Fruit fly (Drosophila melanogaster) whole organism, embryonic: ENCODE results near the gene CG33172.
A peak's percentile ranks its signal among the peaks of the same experiment; 100 is the strongest.

Experiments used
- B-H2 ChIP-seq: fragments of 200-800 bp; sonication (Bioruptor generic); optimal IDR thresholded peaks from 2 replicates; lab custom pipeline; 2018; ENCODE audit warnings: missing biosample characterization, mild to moderate bottlenecking, missing genetic modification characterization
- BtbVII ChIP-seq: fragments of 200-800 bp; sonication (Bioruptor generic); optimal IDR thresholded peaks from 3 replicates; lab custom pipeline; 2017; ENCODE audit warnings: missing biosample characterization, mild to moderate bottlenecking, missing genetic modification characterization
- CG10654 ChIP-seq: fragments of 200-800 bp; sonication (Bioruptor generic); optimal IDR thresholded peaks from 2 replicates; lab custom pipeline; 2016; ENCODE audit warnings: missing biosample characterization, missing genetic modification characterization
- CG1233 ChIP-seq: fragments of 200-800 bp; sonication (Bioruptor generic); optimal IDR thresholded peaks from 4 replicates; lab custom pipeline; 2018; ENCODE audit warnings: missing biosample characterization, mild to moderate bottlenecking, missing genetic modification characterization
- CG15011 ChIP-seq: fragments of 200-800 bp; sonication (Bioruptor generic); optimal IDR thresholded peaks from 3 replicates; lab custom pipeline; 2018; ENCODE audit warnings: missing biosample characterization, mild to moderate bottlenecking, missing genetic modification characterization
- CG1603 ChIP-seq: fragments of 200-800 bp; sonication (Bioruptor generic); optimal IDR thresholded peaks from 2 replicates; lab custom pipeline; 2019; ENCODE audit warnings: missing biosample characterization, mild to moderate bottlenecking, missing genetic modification characterization, moderate library complexity
- CG16779 ChIP-seq: fragments of 200-800 bp; sonication (Bioruptor generic); IDR thresholded peaks from 2 replicates; pipeline ENCODE4 v1.3.6; 2022; ENCODE audit warnings: missing biosample characterization, missing genetic modification characterization
- CG17829 ChIP-seq: fragments of 200-800 bp; optimal IDR thresholded peaks from 2 replicates; lab custom pipeline; 2019; ENCODE audit warnings: missing biosample characterization, mild to moderate bottlenecking, missing genetic modification characterization, moderate library complexity
- CG1792 ChIP-seq: fragments of 200-800 bp; sonication (Bioruptor generic); optimal IDR thresholded peaks from 2 replicates; lab custom pipeline; 2016; ENCODE audit warnings: missing biosample characterization, missing genetic modification characterization
- CG2712 ChIP-seq: fragments of 200-800 bp; optimal IDR thresholded peaks from 3 replicates; lab custom pipeline; 2019; ENCODE audit warnings: missing biosample characterization, mild to moderate bottlenecking, missing genetic modification characterization, moderate library complexity
- CG3995 ChIP-seq: fragments of 200-800 bp; sonication (Bioruptor generic); optimal IDR thresholded peaks from 3 replicates; lab custom pipeline; 2016; ENCODE audit warnings: missing biosample characterization, missing genetic modification characterization
- CG6254 ChIP-seq: fragments of 200-800 bp; sonication (Bioruptor generic); optimal IDR thresholded peaks from 3 replicates; lab custom pipeline; 2017; ENCODE audit warnings: mild to moderate bottlenecking, missing biosample characterization, missing genetic modification reagents, missing genetic modification characterization
- CG6854 ChIP-seq: fragments of 200-800 bp; sonication (Bioruptor generic); optimal IDR thresholded peaks from 3 replicates; lab custom pipeline; 2017; ENCODE audit warnings: missing biosample characterization, mild to moderate bottlenecking, missing genetic modification characterization
- CG7987 ChIP-seq: fragments of 200-800 bp; sonication (Bioruptor generic); optimal IDR thresholded peaks from 2 replicates; lab custom pipeline; 2018; ENCODE audit warnings: missing biosample characterization, mild to moderate bottlenecking, missing genetic modification characterization, moderate library complexity
- CG8944 ChIP-seq: fragments of 200-800 bp; sonication (Bioruptor generic); optimal IDR thresholded peaks from 3 replicates; lab custom pipeline; 2016; ENCODE audit warnings: missing biosample characterization, missing genetic modification characterization
- CG9437 ChIP-seq: fragments of 200-800 bp; sonication (Bioruptor generic); optimal IDR thresholded peaks from 2 replicates; lab custom pipeline; 2018; ENCODE audit warnings: missing biosample characterization, mild to moderate bottlenecking, missing genetic modification characterization
- CG9817 ChIP-seq: fragments of 200-800 bp; sonication (Bioruptor generic); optimal IDR thresholded peaks from 2 replicates; lab custom pipeline; 2018; ENCODE audit warnings: missing biosample characterization, mild to moderate bottlenecking, missing genetic modification characterization, moderate library complexity
- CoRest ChIP-seq: fragments of 200-800 bp; sonication (Bioruptor generic); optimal IDR thresholded peaks from 3 replicates; lab custom pipeline; 2018; ENCODE audit warnings: missing biosample characterization, mild to moderate bottlenecking, missing genetic modification characterization, moderate library complexity
- Dref ChIP-seq: fragments of 200-800 bp; sonication (Bioruptor generic); IDR thresholded peaks from 2 replicates; pipeline ENCODE4 v1.3.6; 2022; ENCODE audit warnings: missing biosample characterization, missing genetic modification characterization
- E2f2 ChIP-seq: fragments of 200-800 bp; sonication (Bioruptor generic); IDR thresholded peaks from 2 replicates; pipeline ENCODE4 v1.3.6; 2022; ENCODE audit warnings: missing biosample characterization, missing genetic modification characterization
- HLHmδ ChIP-seq: fragments of 200-800 bp; sonication (Bioruptor generic); optimal IDR thresholded peaks from 2 replicates; lab custom pipeline; 2018; ENCODE audit warnings: missing biosample characterization, mild to moderate bottlenecking, missing genetic modification characterization, moderate library complexity
- Lhr ChIP-seq: fragments of 200-800 bp; sonication (Bioruptor generic); optimal IDR thresholded peaks from 3 replicates; lab custom pipeline; 2017; ENCODE audit warnings: mild to moderate bottlenecking, missing biosample characterization, missing genetic modification reagents, missing genetic modification characterization
- MESR4 ChIP-seq: fragments of 200-800 bp; sonication (Bioruptor generic); optimal IDR thresholded peaks from 2 replicates; lab custom pipeline; 2018; ENCODE audit warnings: missing biosample characterization, mild to moderate bottlenecking, missing genetic modification characterization, moderate library complexity
- Opbp ChIP-seq: fragments of 200-800 bp; sonication (Bioruptor generic); IDR thresholded peaks from 3 replicates; pipeline ENCODE4 v1.3.6; 2022; ENCODE audit warnings: missing biosample characterization, missing genetic modification characterization; ENCODE audit not compliant: partially characterized antibody
- Side ChIP-seq: fragments of 200-800 bp; sonication (Bioruptor generic); optimal IDR thresholded peaks from 2 replicates; lab custom pipeline; 2016; ENCODE audit warnings: missing biosample characterization, missing genetic modification characterization
- Sox100B ChIP-seq: fragments of 200-800 bp; sonication (Bioruptor generic); optimal IDR thresholded peaks from 3 replicates; lab custom pipeline; 2018; ENCODE audit warnings: missing biosample characterization, mild to moderate bottlenecking, missing genetic modification characterization
- Stat92E ChIP-seq, 3 experiments: fragments of >200 bp in 2 of 3; fragments of 200-800 bp in 1 of 3; sonication (Bioruptor generic) in 1 of 3; optimal IDR thresholded peaks; 2 replicates each; lab custom pipeline; 2017 to 2019; ENCODE audit warnings: missing biosample characterization in 3 of 3, missing genetic modification characterization in 3 of 3, mild to moderate bottlenecking in 1 of 3, moderate library complexity in 1 of 3
- Xbp1 ChIP-seq: fragments of 200-800 bp; sonication (Bioruptor generic); optimal IDR thresholded peaks from 3 replicates; lab custom pipeline; 2016; ENCODE audit warnings: missing biosample characterization, mild to moderate bottlenecking, missing genetic modification characterization
- YL-1 ChIP-seq: fragments of 200-800 bp; sonication (Bioruptor generic); optimal IDR thresholded peaks from 3 replicates; lab custom pipeline; 2017; ENCODE audit warnings: missing biosample characterization, mild to moderate bottlenecking, missing genetic modification characterization
- bigmax ChIP-seq: fragments of 200-800 bp; sonication (Bioruptor generic); optimal IDR thresholded peaks from 2 replicates; lab custom pipeline; 2018; ENCODE audit warnings: missing biosample characterization, mild to moderate bottlenecking, missing genetic modification characterization
- br ChIP-seq: fragments of >200 bp; optimal IDR thresholded peaks from 2 replicates; lab custom pipeline; 2017
- gfzf ChIP-seq: fragments of 200-800 bp; sonication (Bioruptor generic); optimal IDR thresholded peaks from 2 replicates; lab custom pipeline; 2016; ENCODE audit warnings: missing biosample characterization, mild to moderate bottlenecking, missing genetic modification characterization, moderate library complexity
- gt ChIP-seq: fragments of 200-800 bp; sonication (Bioruptor generic); IDR thresholded peaks from 2 replicates; pipeline ENCODE4 v1.3.6; 2022; ENCODE audit warnings: missing biosample characterization, missing genetic modification characterization
- hkb ChIP-seq, 2 experiments: fragments of 200-800 bp in 1 of 2; fragments of >200 bp in 1 of 2; sonication (Bioruptor generic) in 1 of 2; IDR thresholded peaks in 1 of 2; optimal IDR thresholded peaks in 1 of 2; 2 replicates each; pipeline versions ENCODE4 v1.3.6 to Lab custom; 2017 to 2022; ENCODE audit warnings: missing biosample characterization in 1 of 2, missing genetic modification characterization in 1 of 2
- kah ChIP-seq: fragments of 200-800 bp; sonication (Bioruptor generic); optimal IDR thresholded peaks from 2 replicates; lab custom pipeline; 2018; ENCODE audit warnings: missing biosample characterization, mild to moderate bottlenecking, missing genetic modification characterization
- ken ChIP-seq: fragments of 200-800 bp; sonication (Bioruptor generic); IDR thresholded peaks from 3 replicates; pipeline ENCODE4 v1.3.6; 2022; ENCODE audit warnings: missing biosample characterization, missing genetic modification characterization
- knrl ChIP-seq: fragments of 200-800 bp; sonication (Bioruptor generic); IDR thresholded peaks from 3 replicates; pipeline ENCODE4 v1.3.6; 2022; ENCODE audit warnings: missing biosample characterization, missing genetic modification characterization; ENCODE audit not compliant: partially characterized antibody
- lov ChIP-seq, 2 experiments: fragments of 200-800 bp in 1 of 2; fragments of >200 bp in 1 of 2; sonication (Bioruptor generic) in 1 of 2; IDR thresholded peaks in 1 of 2; optimal IDR thresholded peaks in 1 of 2; 2 replicates in 1 of 2; 3 replicates in 1 of 2; pipeline versions ENCODE4 v1.3.6 to Lab custom; 2017 to 2022; ENCODE audit warnings: missing biosample characterization in 1 of 2, missing genetic modification characterization in 1 of 2
- maf-S ChIP-seq: fragments of 200-800 bp; sonication (Bioruptor generic); optimal IDR thresholded peaks from 2 replicates; lab custom pipeline; 2016; ENCODE audit warnings: missing biosample characterization, missing genetic modification characterization
- pan ChIP-seq, 4 experiments: fragments of >200 bp in 3 of 4; fragments of 200-800 bp in 1 of 4; sonication (Bioruptor generic) in 1 of 4; optimal IDR thresholded peaks in 3 of 4; IDR thresholded peaks in 1 of 4; 2 replicates each; pipeline versions ENCODE4 v1.3.6 to Lab custom; 2017 to 2022; ENCODE audit warnings: missing biosample characterization in 2 of 4, missing genetic modification characterization in 2 of 4, mixed read lengths in 1 of 4
- pb ChIP-seq: fragments of 200-800 bp; sonication (Bioruptor generic); optimal IDR thresholded peaks from 3 replicates; lab custom pipeline; 2016; ENCODE audit warnings: missing biosample characterization, missing genetic modification characterization
- prd ChIP-seq, 3 experiments: fragments of >200 bp in 2 of 3; fragments of 200-800 bp in 1 of 3; sonication (Bioruptor generic) in 1 of 3; optimal IDR thresholded peaks in 2 of 3; IDR thresholded peaks in 1 of 3; 2 replicates in 2 of 3; 3 replicates in 1 of 3; pipeline versions ENCODE4 v1.3.6 to Lab custom; 2017 to 2022; ENCODE audit warnings: missing biosample characterization in 1 of 3, missing genetic modification characterization in 1 of 3
- run ChIP-seq: fragments of 200-800 bp; sonication (Bioruptor generic); optimal IDR thresholded peaks from 3 replicates; lab custom pipeline; 2018; ENCODE audit warnings: missing biosample characterization, mild to moderate bottlenecking, missing genetic modification characterization
- scrt ChIP-seq: fragments of 200-800 bp; sonication (Bioruptor generic); optimal IDR thresholded peaks from 2 replicates; lab custom pipeline; 2018; ENCODE audit warnings: missing biosample characterization, mild to moderate bottlenecking, missing genetic modification characterization, moderate library complexity
- sug ChIP-seq: fragments of 200-800 bp; optimal IDR thresholded peaks from 2 replicates; lab custom pipeline; 2019; ENCODE audit warnings: missing biosample characterization, mild to moderate bottlenecking, missing genetic modification characterization, moderate library complexity
- tgo ChIP-seq: fragments of 200-800 bp; sonication (Bioruptor generic); IDR thresholded peaks from 3 replicates; pipeline ENCODE4 v1.3.6; 2022; ENCODE audit warnings: missing biosample characterization, missing genetic modification characterization
- vnd ChIP-seq: fragments of 200-800 bp; sonication (Bioruptor generic); IDR thresholded peaks from 3 replicates; pipeline ENCODE4 v1.3.6; 2022; ENCODE audit warnings: missing biosample characterization, missing genetic modification characterization; ENCODE audit not compliant: partially characterized antibody
- zfh1 ChIP-seq: fragments of 200-800 bp; sonication (Bioruptor generic); IDR thresholded peaks from 3 replicates; pipeline ENCODE4 v1.3.6; 2022; ENCODE audit warnings: missing biosample characterization, missing genetic modification characterization

The CG33172 gene

dm6 chrX:15748945-15749344 lies 20.5 kb upstream of the CG33172 start, which contains the start of gene Mvd (continued):
- TF ChIP-seq kah (GFP tag; lab: Kevin White, UChicago), result peak; percentile 33
- TF ChIP-seq bigmax (GFP tag; lab: Kevin White, UChicago), result peak; percentile 68
- no peak for TF ChIP-seq pb (GFP tag; lab: Kevin White, UChicago)
- TF ChIP-seq scrt (GFP tag; lab: Kevin White, UChicago), result peak; percentile 80
- peak; percentile 14 for TF ChIP-seq Xbp1
- TF ChIP-seq gfzf, result peak; percentile 94
- peak; percentile 17 for TF ChIP-seq hkb (optimal IDR thresholded peaks at IDR 0.05; lab: Kevin White, UChicago)
- no peak for TF ChIP-seq hkb (GFP tag; IDR thresholded peaks at IDR 0.05; lab: Robert Waterston, UW)
- TF ChIP-seq CG1792 (GFP tag; lab: Kevin White, UChicago), result no peak
- TF ChIP-seq CG9437 (GFP tag; lab: Kevin White, UChicago), result no peak
- no peak for TF ChIP-seq br (lab: Kevin White, UChicago)
- TF ChIP-seq ken (GFP tag; lab: Robert Waterston, UW), result peak; percentile 6; the same call in 1 of the 3 replicates
- TF ChIP-seq CG6254 (GFP tag; lab: Kevin White, UChicago), result no peak
- TF ChIP-seq vnd (GFP tag; lab: Robert Waterston, UW), result no peak
- no peak for TF ChIP-seq CG10654 (GFP tag; lab: Kevin White, UChicago)
- TF ChIP-seq MESR4 (GFP tag; lab: Kevin White, UChicago), result peak; percentile 67
- TF ChIP-seq Sox100B, result no peak
- no peak for TF ChIP-seq BtbVII (GFP tag; lab: Kevin White, UChicago)
- TF ChIP-seq CoRest (tag; lab: Kevin White, UChicago), result no peak
- TF ChIP-seq maf-S (GFP tag; lab: Kevin White, UChicago), result no peak
- no peak for TF ChIP-seq prd (optimal IDR thresholded peaks at IDR 0.05; lab: Kevin White, UChicago)
- no peak for TF ChIP-seq prd (GFP tag; IDR thresholded peaks at IDR 0.05; lab: Robert Waterston, UW)
- TF ChIP-seq CG8944 (GFP tag; lab: Kevin White, UChicago), result peak; percentile 16
- peak; percentile 58 for TF ChIP-seq E2f2 (GFP tag; lab: Robert Waterston, UW)
- TF ChIP-seq run, result no peak
- peak; percentile 19 for TF ChIP-seq CG7987
- TF ChIP-seq CG15011, result no peak
- TF ChIP-seq Side (GFP tag; lab: Kevin White, UChicago), result no peak
- no peak for TF ChIP-seq pan (optimal IDR thresholded peaks at IDR 0.05; lab: Kevin White, UChicago)
- no peak for TF ChIP-seq pan (GFP tag; optimal IDR thresholded peaks at IDR 0.05 in 1 of 2, IDR thresholded peaks at IDR 0.05 in 1 of 2)
- peak; percentile 10 for TF ChIP-seq B-H2 (GFP tag; lab: Kevin White, UChicago)
- 0 out of 3 replicates have a peak, but pooled peaks have one; percentile 21 for TF ChIP-seq zfh1
- TF ChIP-seq CG6854 (GFP tag; lab: Kevin White, UChicago), result no peak
- peak; percentile 45 for TF ChIP-seq CG2712
- peak in 1 of 3 experiments; percentile 3 for TF ChIP-seq Stat92E (GFP tag; optimal IDR thresholded peaks at IDR 0.05; lab: Kevin White, UChicago)
- TF ChIP-seq Lhr (GFP tag; lab: Kevin White, UChicago), result peak; percentile 29
- TF ChIP-seq CG1233, result no peak
- peak; percentile 35 for TF ChIP-seq sug (tag; lab: Kevin White, UChicago)
- TF ChIP-seq CG9817 (tag; lab: Kevin White, UChicago), result no peak
- TF ChIP-seq Opbp (GFP tag; lab: Robert Waterston, UW), result peak; percentile 69
- peak; percentile 89 for TF ChIP-seq CG3995 (GFP tag; lab: Kevin White, UChicago)
- no peak for TF ChIP-seq CG16779 (GFP tag; lab: Robert Waterston, UW)
- TF ChIP-seq HLHmδ (GFP tag; lab: Kevin White, UChicago), result no peak
- TF ChIP-seq YL-1 (GFP tag; lab: Kevin White, UChicago), result peak; percentile 77
- TF ChIP-seq lov (optimal IDR thresholded peaks at IDR 0.05; lab: Kevin White, UChicago), result no peak
- TF ChIP-seq lov (GFP tag; IDR thresholded peaks at IDR 0.05; lab: Robert Waterston, UW), result no peak
- TF ChIP-seq Dref, result peak; percentile 46
- TF ChIP-seq CG1603, result peak; percentile 84
- TF ChIP-seq tgo (GFP tag; lab: Robert Waterston, UW), result no peak
- TF ChIP-seq CG17829 (tag; lab: Kevin White, UChicago), result peak; percentile 31
- TF ChIP-seq knrl (GFP tag; lab: Robert Waterston, UW), result peak; percentile 10; the same call in 1 of the 3 replicates
- no peak for TF ChIP-seq gt (GFP tag; lab: Robert Waterston, UW)
